Fruit fly (Drosophila melanogaster) whole organism, embryonic: Measurements from ENCODE around the gene Ice2.

Experiments used
- Abd-B ChIP-seq: fragments of 200-800 bp; sonication (Bioruptor generic); optimal IDR thresholded peaks from 2 replicates; lab custom pipeline; 2018; ENCODE audit warnings: missing biosample characterization, mild to moderate bottlenecking, missing genetic modification characterization, moderate library complexity
- Atf3 ChIP-seq: fragments of 200-800 bp; sonication (Bioruptor generic); optimal IDR thresholded peaks from 3 replicates; lab custom pipeline; 2016; ENCODE audit warnings: missing biosample characterization, missing genetic modification characterization
- B-H1 ChIP-seq: fragments of 200-800 bp; sonication (Bioruptor generic); IDR thresholded peaks from 3 replicates; pipeline ENCODE4 v1.3.6; 2022; ENCODE audit warnings: missing biosample characterization, missing genetic modification characterization
- CG10431 ChIP-seq: fragments of 200-800 bp; sonication (Bioruptor generic); optimal IDR thresholded peaks from 3 replicates; lab custom pipeline; 2018; ENCODE audit warnings: missing biosample characterization, mild to moderate bottlenecking, missing genetic modification characterization
- CG10462 ChIP-seq: fragments of 200-800 bp; sonication (Bioruptor generic); optimal IDR thresholded peaks from 2 replicates; lab custom pipeline; 2016; ENCODE audit warnings: missing biosample characterization, missing genetic modification characterization
- CG10979 ChIP-seq: fragments of 200-800 bp; sonication (Bioruptor generic); optimal IDR thresholded peaks from 2 replicates; lab custom pipeline; 2018; ENCODE audit warnings: missing biosample characterization, mild to moderate bottlenecking, missing genetic modification characterization, moderate library complexity
- CG11398 ChIP-seq: fragments of 200-800 bp; sonication (Bioruptor generic); optimal IDR thresholded peaks from 2 replicates; lab custom pipeline; 2016; ENCODE audit warnings: missing biosample characterization, missing genetic modification characterization
- CG13424 ChIP-seq: fragments of 200-800 bp; sonication (Bioruptor generic); optimal IDR thresholded peaks from 2 replicates; lab custom pipeline; 2019; ENCODE audit warnings: missing biosample characterization, mild to moderate bottlenecking, missing genetic modification characterization, moderate library complexity
- CG15269 ChIP-seq: fragments of 200-800 bp; sonication (Bioruptor generic); optimal IDR thresholded peaks from 2 replicates; lab custom pipeline; 2018; ENCODE audit warnings: missing biosample characterization, mild to moderate bottlenecking, missing genetic modification characterization, moderate library complexity
- CG15601 ChIP-seq: fragments of 200-800 bp; sonication (Bioruptor generic); optimal IDR thresholded peaks from 3 replicates; lab custom pipeline; 2019; ENCODE audit warnings: missing biosample characterization, mild to moderate bottlenecking, missing genetic modification characterization, moderate library complexity
- CG1603 ChIP-seq: fragments of 200-800 bp; sonication (Bioruptor generic); optimal IDR thresholded peaks from 2 replicates; lab custom pipeline; 2019; ENCODE audit warnings: missing biosample characterization, mild to moderate bottlenecking, missing genetic modification characterization, moderate library complexity
- CG18262 ChIP-seq: fragments of 200-800 bp; optimal IDR thresholded peaks from 3 replicates; lab custom pipeline; 2019; ENCODE audit warnings: missing biosample characterization, mild to moderate bottlenecking, missing genetic modification characterization, moderate library complexity
- CG2202 ChIP-seq: fragments of 200-800 bp; sonication (Bioruptor generic); optimal IDR thresholded peaks from 2 replicates; lab custom pipeline; 2018; ENCODE audit warnings: missing biosample characterization, mild to moderate bottlenecking, missing genetic modification characterization
- CG30020 ChIP-seq: fragments of 200-800 bp; optimal IDR thresholded peaks from 2 replicates; lab custom pipeline; 2019; ENCODE audit warnings: missing biosample characterization, mild to moderate bottlenecking, missing genetic modification characterization, moderate library complexity
- CG3065 ChIP-seq: fragments of 200-800 bp; sonication (Bioruptor generic); optimal IDR thresholded peaks from 2 replicates; lab custom pipeline; 2016; ENCODE audit warnings: missing biosample characterization, missing genetic modification characterization
- CG31365 ChIP-seq: fragments of 200-800 bp; sonication (Bioruptor generic); optimal IDR thresholded peaks from 2 replicates; lab custom pipeline; 2018; ENCODE audit warnings: missing biosample characterization, mild to moderate bottlenecking, missing genetic modification characterization
- CG5245 ChIP-seq: fragments of 200-800 bp; sonication (Bioruptor generic); optimal IDR thresholded peaks from 3 replicates; lab custom pipeline; 2016; ENCODE audit warnings: missing biosample characterization, missing genetic modification characterization
- CG6689 ChIP-seq: fragments of 200-800 bp; sonication (Bioruptor generic); IDR thresholded peaks from 2 replicates; pipeline ENCODE4 v1.3.6; 2022; ENCODE audit warnings: missing biosample characterization, missing genetic modification characterization
- CG6791 ChIP-seq: fragments of 200-800 bp; sonication (Bioruptor generic); IDR thresholded peaks from 3 replicates; pipeline ENCODE4 v1.3.6; 2022; ENCODE audit warnings: missing biosample characterization, missing genetic modification characterization; ENCODE audit not compliant: partially characterized antibody
- CG7963 ChIP-seq: fragments of 200-800 bp; sonication (Bioruptor generic); IDR thresholded peaks from 3 replicates; pipeline ENCODE4 v1.3.6; 2022; ENCODE audit warnings: missing biosample characterization, missing genetic modification characterization; ENCODE audit not compliant: partially characterized antibody
- CG8924 ChIP-seq: fragments of 200-800 bp; optimal IDR thresholded peaks from 3 replicates; lab custom pipeline; 2019; ENCODE audit warnings: missing biosample characterization, mild to moderate bottlenecking, missing genetic modification characterization, moderate library complexity
- Fer3 ChIP-seq: fragments of 200-800 bp; sonication (Bioruptor generic); optimal IDR thresholded peaks from 2 replicates; lab custom pipeline; 2018; ENCODE audit warnings: missing biosample characterization, mild to moderate bottlenecking, missing genetic modification characterization, moderate library complexity
- MBD-R2 ChIP-seq: fragments of 200-800 bp; sonication (Bioruptor generic); IDR thresholded peaks from 2 replicates; pipeline ENCODE4 v1.3.6; 2022; ENCODE audit warnings: missing biosample characterization, missing genetic modification characterization
- Mrtf ChIP-seq: fragments of 200-800 bp; sonication (Bioruptor generic); IDR thresholded peaks from 3 replicates; pipeline ENCODE4 v1.3.6; 2022; ENCODE audit warnings: missing biosample characterization, missing genetic modification characterization
- NC2α ChIP-seq: fragments of 200-800 bp; sonication (Bioruptor generic); optimal IDR thresholded peaks from 2 replicates; lab custom pipeline; 2016; ENCODE audit warnings: missing biosample characterization, missing genetic modification characterization
- Oli ChIP-seq: fragments of 200-800 bp; sonication (Bioruptor generic); optimal IDR thresholded peaks from 2 replicates; lab custom pipeline; 2018; ENCODE audit warnings: missing biosample characterization, mild to moderate bottlenecking, missing genetic modification characterization, moderate library complexity
- Ptx1 ChIP-seq: fragments of 200-800 bp; sonication (Bioruptor generic); IDR thresholded peaks from 2 replicates; pipeline ENCODE4 v1.3.6; 2022; ENCODE audit warnings: missing biosample characterization, missing genetic modification characterization
- Sin3A ChIP-seq: fragments of >200 bp; optimal IDR thresholded peaks from 2 replicates; lab custom pipeline; 2018
- Sox102F ChIP-seq: fragments of 200-800 bp; sonication (Bioruptor generic); optimal IDR thresholded peaks from 2 replicates; lab custom pipeline; 2018; ENCODE audit warnings: missing biosample characterization, mild to moderate bottlenecking, missing genetic modification characterization, moderate library complexity
- Vsx1 ChIP-seq: fragments of 200-800 bp; sonication (Bioruptor generic); optimal IDR thresholded peaks from 2 replicates; lab custom pipeline; 2017; ENCODE audit warnings: missing biosample characterization, mild to moderate bottlenecking, missing genetic modification characterization, missing genetic modification reagents
- cas ChIP-seq: fragments of 200-800 bp; sonication (Bioruptor generic); IDR thresholded peaks from 2 replicates; pipeline ENCODE4 v1.3.6; 2022; ENCODE audit warnings: missing biosample characterization, missing genetic modification characterization
- chm ChIP-seq: fragments of 200-800 bp; sonication (Bioruptor generic); IDR thresholded peaks from 2 replicates; pipeline ENCODE4 v1.3.6; 2022; ENCODE audit warnings: missing biosample characterization, missing genetic modification characterization
- gce ChIP-seq: fragments of 200-800 bp; sonication (Bioruptor generic); IDR thresholded peaks from 3 replicates; pipeline ENCODE4 v1.3.6; 2022; ENCODE audit warnings: missing biosample characterization, missing genetic modification characterization
- gcm ChIP-seq: fragments of 200-800 bp; sonication (Bioruptor generic); optimal IDR thresholded peaks from 2 replicates; lab custom pipeline; 2019; ENCODE audit warnings: missing biosample characterization, mild to moderate bottlenecking, missing genetic modification characterization, moderate library complexity
- h ChIP-seq: fragments of >200 bp; optimal IDR thresholded peaks from 2 replicates; lab custom pipeline; 2017
- insv ChIP-seq, 2 experiments: fragments of 200-800 bp; sonication (Bioruptor generic); optimal IDR thresholded peaks; 3 replicates each; lab custom pipeline; 2016 to 2018; ENCODE audit warnings: missing biosample characterization in 2 of 2, missing genetic modification characterization in 2 of 2
- lov ChIP-seq, 2 experiments: fragments of 200-800 bp in 1 of 2; fragments of >200 bp in 1 of 2; sonication (Bioruptor generic) in 1 of 2; IDR thresholded peaks in 1 of 2; optimal IDR thresholded peaks in 1 of 2; 2 replicates in 1 of 2; 3 replicates in 1 of 2; pipeline versions ENCODE4 v1.3.6 to Lab custom; 2017 to 2022; ENCODE audit warnings: missing biosample characterization in 1 of 2, missing genetic modification characterization in 1 of 2
- mirr ChIP-seq: fragments of 200-800 bp; sonication (Bioruptor generic); optimal IDR thresholded peaks from 3 replicates; lab custom pipeline; 2018; ENCODE audit warnings: missing biosample characterization, mild to moderate bottlenecking, missing genetic modification characterization
- mld ChIP-seq: fragments of 200-800 bp; sonication (Bioruptor generic); IDR thresholded peaks from 3 replicates; pipeline ENCODE4 v1.3.6; 2022; ENCODE audit warnings: missing biosample characterization, missing genetic modification characterization; ENCODE audit not compliant: partially characterized antibody
- peb ChIP-seq: fragments of 200-800 bp; sonication (Bioruptor generic); IDR thresholded peaks from 2 replicates; pipeline ENCODE4 v1.3.6; 2022; ENCODE audit warnings: missing biosample characterization, missing genetic modification characterization
- ranshi ChIP-seq: fragments of 200-800 bp; sonication (Bioruptor generic); IDR thresholded peaks from 2 replicates; pipeline ENCODE4 v1.3.6; 2022; ENCODE audit warnings: missing biosample characterization, missing genetic modification characterization
- ro ChIP-seq: fragments of 200-800 bp; sonication (Bioruptor generic); IDR thresholded peaks from 2 replicates; pipeline ENCODE4 v1.3.6; 2022; ENCODE audit warnings: missing biosample characterization, missing genetic modification characterization
- sisA ChIP-seq: fragments of 200-800 bp; sonication (Bioruptor generic); IDR thresholded peaks from 2 replicates; pipeline ENCODE4 v1.3.6; 2022; ENCODE audit warnings: missing biosample characterization, missing genetic modification characterization
- slp2 ChIP-seq: fragments of 200-800 bp; sonication (Bioruptor generic); optimal IDR thresholded peaks from 2 replicates; lab custom pipeline; 2016; ENCODE audit warnings: missing biosample characterization, missing genetic modification characterization
- tll ChIP-seq, 2 experiments: fragments of 200-800 bp in 1 of 2; fragments of >200 bp in 1 of 2; sonication (Bioruptor generic) in 1 of 2; optimal IDR thresholded peaks; 2 replicates each; lab custom pipeline; 2017 to 2019; ENCODE audit warnings: missing biosample characterization in 2 of 2, missing genetic modification characterization in 2 of 2, mild to moderate bottlenecking in 1 of 2, moderate library complexity in 1 of 2
- tup ChIP-seq: fragments of 200-800 bp; sonication (Bioruptor generic); optimal IDR thresholded peaks from 2 replicates; lab custom pipeline; 2016; ENCODE audit warnings: missing biosample characterization, mild to moderate bottlenecking, missing genetic modification characterization, moderate library complexity
- vnd ChIP-seq: fragments of 200-800 bp; sonication (Bioruptor generic); IDR thresholded peaks from 3 replicates; pipeline ENCODE4 v1.3.6; 2022; ENCODE audit warnings: missing biosample characterization, missing genetic modification characterization; ENCODE audit not compliant: partially characterized antibody
- zen2 ChIP-seq: fragments of 200-800 bp; sonication (Bioruptor generic); IDR thresholded peaks from 3 replicates; pipeline ENCODE4 v1.3.6; 2022; ENCODE audit warnings: missing biosample characterization, missing genetic modification characterization; ENCODE audit not compliant: partially characterized antibody

Gene Ice2

dm6 chr3R:21112742-21113465 is 17.1 kb upstream of the Ice2 start (continued):
- TF ChIP-seq Abd-B (peak; percentile 73), CG31365 (tag; lab: Kevin White, UChicago) (peak; percentile 81), CG1603 (tag; lab: Kevin White, UChicago) (peak; percentile 93), Ptx1 (GFP tag; lab: Robert Waterston, UW) (peak; percentile 86), CG5245 (GFP tag; lab: Kevin White, UChicago) (peak; percentile 77), CG6689 (peak; percentile 87), Fer3 (tag; lab: Kevin White, UChicago) (peak; percentile 90), tup (GFP tag; lab: Kevin White, UChicago) (peak; percentile 84), CG13424 (tag; lab: Kevin White, UChicago) (peak; percentile 87), CG15601 (tag; lab: Kevin White, UChicago) (peak; percentile 79), B-H1 (GFP tag; lab: Robert Waterston, UW) (peak; percentile 86), mld (GFP tag; lab: Robert Waterston, UW) (no peak), cas (GFP tag; lab: Robert Waterston, UW) (peak; percentile 77), CG6791 (no peak), MBD-R2 (GFP tag; lab: Robert Waterston, UW) (peak; percentile 60; the same call in 1 of the 2 replicates), CG10431 (GFP tag; lab: Kevin White, UChicago) (peak; percentile 26), zen2 (GFP tag; lab: Robert Waterston, UW) (no peak), CG8924 (tag; lab: Kevin White, UChicago) (peak; percentile 90), CG2202 (tag; lab: Kevin White, UChicago) (peak; percentile 70), Atf3 (peak; percentile 77), CG18262 (tag; lab: Kevin White, UChicago) (peak; percentile 89), peb (GFP tag; lab: Robert Waterston, UW) (peak; percentile 74), gce (GFP tag; lab: Robert Waterston, UW) (peak; percentile 89), vnd (GFP tag; lab: Robert Waterston, UW) (no peak), CG3065 (GFP tag; lab: Kevin White, UChicago) (peak; percentile 78), slp2 (GFP tag; lab: Kevin White, UChicago) (peak; percentile 86), NC2α (GFP tag; lab: Kevin White, UChicago) (peak; percentile 73), CG30020 (tag; lab: Kevin White, UChicago) (peak; percentile 33), Sin3A (lab: Kevin White, UChicago) (no peak), Oli (tag; lab: Kevin White, UChicago) (peak; percentile 90), chm (GFP tag; lab: Robert Waterston, UW) (peak; percentile 89), mirr (GFP tag; lab: Kevin White, UChicago) (no peak), Vsx1 (GFP tag; lab: Kevin White, UChicago) (peak; percentile 83), Mrtf (GFP tag; lab: Robert Waterston, UW) (peak; percentile 82), CG7963 (GFP tag; lab: Robert Waterston, UW) (no peak), sisA (GFP tag; lab: Robert Waterston, UW) (peak; percentile 80), insv (GFP tag; optimal IDR thresholded peaks at IDR 0.05; lab: Kevin White, UChicago) (peak in 1 of 2 experiments; percentile 38), CG10462 (peak; percentile 74), h (no peak), CG11398 (peak; percentile 86), lov (optimal IDR thresholded peaks at IDR 0.05; lab: Kevin White, UChicago) (no peak), lov (GFP tag; IDR thresholded peaks at IDR 0.05; lab: Robert Waterston, UW) (peak; percentile 55; the same call in 1 of the 3 replicates), tll (GFP tag; optimal IDR thresholded peaks at IDR 0.05; lab: Kevin White, UChicago) (no peak), ranshi (GFP tag; lab: Robert Waterston, UW) (peak; percentile 89), gcm (GFP tag; lab: Kevin White, UChicago) (peak; percentile 86), ro (GFP tag; lab: Robert Waterston, UW) (0 out of 2 replicates have a peak, but pooled peaks have one; percentile 60), CG10979 (tag; lab: Kevin White, UChicago) (peak; percentile 85), Sox102F (GFP tag; lab: Kevin White, UChicago) (peak; percentile 92), CG15269 (tag; lab: Kevin White, UChicago) (peak; percentile 91)
